Worm (Caenorhabditis elegans): Measurements from ENCODE around the gene nhr-11.

DNA sequence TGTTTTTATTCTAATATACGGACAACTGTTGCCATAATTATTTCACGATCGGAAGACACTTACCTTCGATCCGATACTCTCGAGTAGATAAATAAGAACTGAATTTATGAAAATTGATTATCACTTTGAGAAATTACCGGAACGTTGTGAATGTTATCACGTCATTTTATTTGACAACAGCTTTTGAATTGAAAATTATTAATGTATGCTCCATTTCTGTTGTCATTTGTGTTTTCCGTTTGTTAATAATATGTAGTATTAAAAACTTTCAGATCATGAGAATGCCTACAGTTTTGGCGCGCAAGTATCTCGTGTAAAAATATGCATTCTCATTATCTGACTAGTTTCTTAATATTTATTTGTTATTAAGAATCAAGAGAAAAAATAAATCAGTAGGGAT is 35.5 kb upstream of the nhr-11 start, which contains the start of gene C53D6.10:
- TF ChIP-seq isw-1 (GFP tag; IDR thresholded peaks at IDR 0.05) (no peak), elt-2 (tag; optimal IDR thresholded peaks at IDR 0.05) (no peak)
